Worm (Caenorhabditis elegans): Measurements from ENCODE around the gene K04G11.3.

The K04G11.3 gene

ce11 chrX:14312416-14312815 lies 35.1 kb downstream of the K04G11.3 start (continued):
- TF ChIP-seq gei-8 (GFP tag; optimal IDR thresholded peaks at IDR 0.05) (no peak), ctbp-1 (GFP tag; IDR thresholded peaks at IDR 0.05) (peak; percentile 72; the same call in 1 of the 2 replicates), ZK337.2 (GFP tag; IDR thresholded peaks at IDR 0.05) (no peak), lin-15B (tag; optimal IDR thresholded peaks at IDR 0.05) (no peak), ZK546.5 (tag; optimal IDR thresholded peaks at IDR 0.05) (no peak), daf-16 (GFP tag; optimal IDR thresholded peaks at IDR 0.05) (peak; percentile 8 to 22), daf-16 (tag; optimal IDR thresholded peaks at IDR 0.05) (peak; percentile 67), F37D6.2 (tag; optimal IDR thresholded peaks at IDR 0.05) (peak; percentile 62), duxl-1 (tag; optimal IDR thresholded peaks at IDR 0.05; ENCODE audit: poor library complexity) (peak; percentile 44), unc-39 (tag; optimal IDR thresholded peaks at IDR 0.05) (no peak), hif-1 (tag; optimal IDR thresholded peaks at IDR 0.05) (peak in 1 of 2 experiments; percentile 54), lin-39 (tag; optimal IDR thresholded peaks at IDR 0.05) (no peak), D1046.2 (GFP tag; IDR thresholded peaks at IDR 0.05) (no peak), daf-8 (GFP tag; IDR thresholded peaks at IDR 0.05) (no peak)

ce11 chrX:14311583-14311982 lies 35.9 kb downstream of the K04G11.3 start, which contains the start of gene mgrn-1:
Gene mgrn-1 (minus strand): TSS chrX:14311683.
- no peak for TF ChIP-seq aly-2 (tag; optimal IDR thresholded peaks at IDR 0.05)
- no peak for TF ChIP-seq nhr-28 (tag; optimal IDR thresholded peaks at IDR 0.05)
- TF ChIP-seq attf-4 (tag; optimal IDR thresholded peaks at IDR 0.05): no peak
- no peak for TF ChIP-seq daf-19 (GFP tag; conservative IDR thresholded peaks at IDR 0.05)
- no peak for TF ChIP-seq nhr-11 (tag; optimal IDR thresholded peaks at IDR 0.05)
- no peak for TF ChIP-seq daf-16 (GFP tag; optimal IDR thresholded peaks at IDR 0.05)
- TF ChIP-seq daf-16 (tag; optimal IDR thresholded peaks at IDR 0.05): no peak
- TF ChIP-seq dpl-1 (GFP tag; optimal IDR thresholded peaks at IDR 0.05): no peak
- TF ChIP-seq nhr-41 (GFP tag; IDR thresholded peaks at IDR 0.05): no peak
- no peak for TF ChIP-seq Y48G9A.11 (GFP tag; IDR thresholded peaks at IDR 0.05)
- no peak for TF ChIP-seq dmd-8 (GFP tag; IDR thresholded peaks at IDR 0.05)
- TF ChIP-seq unc-39 (tag; optimal IDR thresholded peaks at IDR 0.05): no peak
- no peak for TF ChIP-seq fos-1 (tag; optimal IDR thresholded peaks at IDR 0.05)
- no peak for TF ChIP-seq lin-13 (GFP tag; optimal IDR thresholded peaks at IDR 0.05)
- TF ChIP-seq madf-9 (GFP tag; conservative IDR thresholded peaks at IDR 0.05): no peak
- no peak for TF ChIP-seq lin-15B (tag; optimal IDR thresholded peaks at IDR 0.05)
- no peak for TF ChIP-seq lin-38 (GFP tag; IDR thresholded peaks at IDR 0.05)
- no peak for TF ChIP-seq gei-8 (GFP tag; optimal IDR thresholded peaks at IDR 0.05)
- no peak for TF ChIP-seq nhr-6 (tag; optimal IDR thresholded peaks at IDR 0.05)

DNA sequence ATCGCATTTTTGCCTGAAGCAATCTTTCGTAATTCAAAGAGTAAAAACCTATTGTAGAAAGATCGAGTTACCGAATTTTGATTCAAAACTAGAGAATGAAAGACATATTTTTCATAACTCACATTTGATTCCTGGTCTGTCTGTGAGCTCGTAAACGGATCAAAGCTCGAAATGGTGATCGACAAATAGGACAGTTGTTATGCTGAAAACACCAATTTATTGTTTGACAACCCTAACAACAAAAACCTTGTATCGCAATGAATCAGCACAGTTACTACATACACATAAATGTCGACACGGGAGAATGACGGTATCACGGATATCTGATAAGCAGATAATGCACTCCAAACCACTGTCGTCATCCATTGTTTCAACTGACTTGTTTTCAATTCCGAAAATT lies 37.8 kb downstream of the K04G11.3 start:
- TF ChIP-seq unc-62 (GFP tag; optimal IDR thresholded peaks at IDR 0.05 in 1 of 2) (peak in 1 of 2 experiments; percentile 92), unc-62 (tag; optimal IDR thresholded peaks at IDR 0.05) (no peak), T26A8.4 (GFP tag; IDR thresholded peaks at IDR 0.05) (no peak), ceh-62 (tag; optimal IDR thresholded peaks at IDR 0.05) (no peak)

ce11 chrX:14307667-14308066 lies 39.8 kb downstream of the K04G11.3 start, which contains the start of gene gphr-2:
Gene gphr-2 (minus strand): TSS chrX:14307767.
- TF ChIP-seq aha-1 (tag) (peak; percentile 51), pha-4 (GFP tag; IDR thresholded peaks at IDR 0.05) (no peak), pha-4 (tag; optimal IDR thresholded peaks at IDR 0.05) (no peak), nhr-6 (tag; optimal IDR thresholded peaks at IDR 0.05) (no peak), snpc-1.2 (GFP tag; IDR thresholded peaks at IDR 0.05) (no peak), lsy-2 (tag; optimal IDR thresholded peaks at IDR 0.05) (no peak), daf-8 (GFP tag; IDR thresholded peaks at IDR 0.05) (no peak), F26F4.8 (GFP tag; conservative IDR thresholded peaks at IDR 0.05) (no peak)

Data from whole organism, L4 larva.